Fruit fly (Drosophila melanogaster) S2 (cell line): Measurements from ENCODE around the gene mtgo.

ENCODE experiments used
- CG8478 ChIP-seq: fragments of >200 bp; optimal IDR thresholded peaks from 2 replicates; lab custom pipeline; 2018
- CTCF ChIP-seq, 2 experiments: fragments of >200 bp; optimal IDR thresholded peaks; 2 replicates each; lab custom pipeline; 2018

dm6 chr2L:16538931-16539330 is 5.9 kb upstream of the mtgo start:
- TF ChIP-seq CTCF (optimal IDR thresholded peaks at IDR 0.05; lab: Kevin White, UChicago), result no peak
- TF ChIP-seq CG8478, result no peak
